Fruit fly (Drosophila melanogaster) whole organism, embryonic: Measurements from ENCODE around the gene GCS2beta.

Experiments used
- Abd-B ChIP-seq: fragments of 200-800 bp; sonication (Bioruptor generic); optimal IDR thresholded peaks from 2 replicates; lab custom pipeline; 2018; ENCODE audit warnings: missing biosample characterization, mild to moderate bottlenecking, missing genetic modification characterization, moderate library complexity
- Bgb ChIP-seq: fragments of 200-800 bp; sonication (Bioruptor generic); IDR thresholded peaks from 2 replicates; pipeline ENCODE4 v1.3.6; 2022; ENCODE audit warnings: missing biosample characterization, missing genetic modification characterization; ENCODE audit not compliant: partially characterized antibody
- CG10654 ChIP-seq: fragments of 200-800 bp; sonication (Bioruptor generic); optimal IDR thresholded peaks from 2 replicates; lab custom pipeline; 2016; ENCODE audit warnings: missing biosample characterization, missing genetic modification characterization
- CG12071 ChIP-seq: fragments of 200-800 bp; sonication (Bioruptor generic); optimal IDR thresholded peaks from 3 replicates; lab custom pipeline; 2018; ENCODE audit warnings: missing biosample characterization, mild to moderate bottlenecking, missing genetic modification characterization
- CG14050 ChIP-seq: fragments of 200-800 bp; sonication (Bioruptor generic); IDR thresholded peaks from 3 replicates; pipeline ENCODE4 v1.3.6; 2022; ENCODE audit warnings: missing biosample characterization, missing genetic modification characterization
- CG15011 ChIP-seq: fragments of 200-800 bp; sonication (Bioruptor generic); optimal IDR thresholded peaks from 3 replicates; lab custom pipeline; 2018; ENCODE audit warnings: missing biosample characterization, mild to moderate bottlenecking, missing genetic modification characterization
- CG15696 ChIP-seq: fragments of 200-800 bp; sonication (Bioruptor generic); optimal IDR thresholded peaks from 2 replicates; lab custom pipeline; 2019; ENCODE audit warnings: missing biosample characterization, mild to moderate bottlenecking, missing genetic modification characterization, moderate library complexity
- CG17802 ChIP-seq: fragments of 200-800 bp; sonication (Bioruptor generic); optimal IDR thresholded peaks from 2 replicates; lab custom pipeline; 2018; ENCODE audit warnings: missing biosample characterization, mild to moderate bottlenecking, missing genetic modification characterization, moderate library complexity
- CG2875 ChIP-seq: fragments of 200-800 bp; sonication (Bioruptor generic); optimal IDR thresholded peaks from 2 replicates; lab custom pipeline; 2017; ENCODE audit warnings: missing biosample characterization, mild to moderate bottlenecking, missing genetic modification characterization, missing genetic modification reagents
- CG30403 ChIP-seq: fragments of 200-800 bp; sonication (Bioruptor generic); optimal IDR thresholded peaks from 3 replicates; lab custom pipeline; 2016; ENCODE audit warnings: missing biosample characterization, missing genetic modification characterization
- CG31224 ChIP-seq: fragments of 200-800 bp; sonication (Bioruptor generic); IDR thresholded peaks from 2 replicates; pipeline ENCODE4 v1.3.6; 2022; ENCODE audit warnings: missing biosample characterization, missing genetic modification characterization
- CG3838 ChIP-seq: fragments of 200-800 bp; sonication (Bioruptor generic); optimal IDR thresholded peaks from 3 replicates; lab custom pipeline; 2016; ENCODE audit warnings: missing biosample characterization, missing genetic modification characterization
- CG4328 ChIP-seq: fragments of 200-800 bp; sonication (Bioruptor generic); optimal IDR thresholded peaks from 3 replicates; lab custom pipeline; 2017; ENCODE audit warnings: missing biosample characterization, missing genetic modification reagents, missing genetic modification characterization
- CG6175 ChIP-seq: fragments of 200-800 bp; sonication (Bioruptor generic); IDR thresholded peaks from 3 replicates; pipeline ENCODE4 v1.3.6; 2022; ENCODE audit warnings: missing biosample characterization, missing genetic modification characterization
- CG7839 ChIP-seq: fragments of 200-800 bp; sonication (Bioruptor generic); optimal IDR thresholded peaks from 3 replicates; lab custom pipeline; 2018; ENCODE audit warnings: missing biosample characterization, mild to moderate bottlenecking, missing genetic modification characterization, moderate library complexity
- CG7963 ChIP-seq: fragments of 200-800 bp; sonication (Bioruptor generic); IDR thresholded peaks from 3 replicates; pipeline ENCODE4 v1.3.6; 2022; ENCODE audit warnings: missing biosample characterization, missing genetic modification characterization; ENCODE audit not compliant: partially characterized antibody
- CG9932 ChIP-seq: fragments of 200-800 bp; sonication (Bioruptor generic); IDR thresholded peaks from 2 replicates; pipeline ENCODE4 v1.3.6; 2022; ENCODE audit warnings: missing biosample characterization, missing genetic modification characterization
- CkIIα-i1 ChIP-seq: fragments of 200-800 bp; sonication (Bioruptor generic); IDR thresholded peaks from 2 replicates; pipeline ENCODE4 v1.3.6; 2022; ENCODE audit warnings: missing biosample characterization, missing genetic modification characterization
- D ChIP-seq, 2 experiments: fragments of 200-800 bp in 1 of 2; fragments of >200 bp in 1 of 2; sonication (Bioruptor generic) in 1 of 2; optimal IDR thresholded peaks; 2 replicates in 1 of 2; 3 replicates in 1 of 2; lab custom pipeline; 2017; ENCODE audit warnings: mild to moderate bottlenecking in 1 of 2, missing biosample characterization in 1 of 2, missing genetic modification characterization in 1 of 2, missing genetic modification reagents in 1 of 2
- H15 ChIP-seq: fragments of 200-800 bp; sonication (Bioruptor generic); IDR thresholded peaks from 3 replicates; pipeline ENCODE4 v1.3.6; 2022; ENCODE audit warnings: missing biosample characterization, missing genetic modification characterization
- Hr3 ChIP-seq: fragments of 200-800 bp; sonication (Bioruptor generic); optimal IDR thresholded peaks from 3 replicates; lab custom pipeline; 2016; ENCODE audit warnings: missing biosample characterization, missing genetic modification characterization
- Hr39 ChIP-seq: fragments of >200 bp; optimal IDR thresholded peaks from 2 replicates; lab custom pipeline; 2017
- Jarid2 ChIP-seq: fragments of 200-800 bp; sonication (Bioruptor generic); optimal IDR thresholded peaks from 3 replicates; lab custom pipeline; 2017; ENCODE audit warnings: mild to moderate bottlenecking, missing biosample characterization, missing genetic modification reagents, missing genetic modification characterization
- Lim3 ChIP-seq: fragments of 200-800 bp; sonication (Bioruptor generic); IDR thresholded peaks from 2 replicates; pipeline ENCODE4 v1.3.6; 2022; ENCODE audit warnings: missing biosample characterization, missing genetic modification characterization
- Mad ChIP-seq: fragments of 200-800 bp; sonication (Bioruptor generic); optimal IDR thresholded peaks from 2 replicates; lab custom pipeline; 2016; ENCODE audit warnings: missing biosample characterization, missing genetic modification characterization
- NFAT ChIP-seq: fragments of 200-800 bp; sonication (Bioruptor generic); IDR thresholded peaks from 2 replicates; pipeline ENCODE4 v1.3.6; 2022; ENCODE audit warnings: missing biosample characterization, missing genetic modification characterization
- Xrp1 ChIP-seq: fragments of 200-800 bp; sonication (Bioruptor generic); IDR thresholded peaks from 2 replicates; pipeline ENCODE4 v1.3.6; 2022; ENCODE audit warnings: missing biosample characterization, missing genetic modification characterization
- al ChIP-seq: fragments of 200-800 bp; sonication (Bioruptor generic); IDR thresholded peaks from 2 replicates; pipeline ENCODE4 v1.3.6; 2022; ENCODE audit warnings: missing biosample characterization, missing genetic modification characterization
- btn ChIP-seq: fragments of 200-800 bp; sonication (Bioruptor generic); optimal IDR thresholded peaks from 2 replicates; lab custom pipeline; 2016; ENCODE audit warnings: missing biosample characterization, missing genetic modification characterization
- caup ChIP-seq: fragments of 200-800 bp; sonication (Bioruptor generic); optimal IDR thresholded peaks from 3 replicates; lab custom pipeline; 2017; ENCODE audit warnings: missing biosample characterization, mild to moderate bottlenecking, missing genetic modification characterization, moderate library complexity; ENCODE audit not compliant: severe bottlenecking
- chif ChIP-seq, 2 experiments: fragments of 200-800 bp; sonication (Bioruptor generic); optimal IDR thresholded peaks; 3 replicates each; lab custom pipeline; 2016; ENCODE audit warnings: missing biosample characterization in 2 of 2, missing genetic modification characterization in 2 of 2
- disco-r ChIP-seq: fragments of 200-800 bp; sonication (Bioruptor generic); optimal IDR thresholded peaks from 2 replicates; lab custom pipeline; 2016; ENCODE audit warnings: missing biosample characterization, missing genetic modification characterization
- gce ChIP-seq: fragments of 200-800 bp; sonication (Bioruptor generic); IDR thresholded peaks from 3 replicates; pipeline ENCODE4 v1.3.6; 2022; ENCODE audit warnings: missing biosample characterization, missing genetic modification characterization
- grau ChIP-seq: fragments of 200-800 bp; optimal IDR thresholded peaks from 3 replicates; lab custom pipeline; 2019; ENCODE audit warnings: missing biosample characterization, mild to moderate bottlenecking, missing genetic modification characterization, moderate library complexity
- gt ChIP-seq: fragments of 200-800 bp; sonication (Bioruptor generic); IDR thresholded peaks from 2 replicates; pipeline ENCODE4 v1.3.6; 2022; ENCODE audit warnings: missing biosample characterization, missing genetic modification characterization
- jigr1 ChIP-seq: fragments of 200-800 bp; sonication (Bioruptor generic); IDR thresholded peaks from 3 replicates; pipeline ENCODE4 v1.3.6; 2022; ENCODE audit warnings: missing biosample characterization, missing genetic modification characterization
- mld ChIP-seq: fragments of 200-800 bp; sonication (Bioruptor generic); IDR thresholded peaks from 3 replicates; pipeline ENCODE4 v1.3.6; 2022; ENCODE audit warnings: missing biosample characterization, missing genetic modification characterization; ENCODE audit not compliant: partially characterized antibody
- nau ChIP-seq: fragments of 200-800 bp; sonication (Bioruptor generic); optimal IDR thresholded peaks from 3 replicates; lab custom pipeline; 2017; ENCODE audit warnings: missing biosample characterization, mild to moderate bottlenecking, missing genetic modification characterization, missing genetic modification reagents
- org-1 ChIP-seq: fragments of 200-800 bp; sonication (Bioruptor generic); optimal IDR thresholded peaks from 2 replicates; lab custom pipeline; 2017; ENCODE audit warnings: missing biosample characterization, missing genetic modification characterization
- pfk ChIP-seq: fragments of 200-800 bp; sonication (Bioruptor generic); optimal IDR thresholded peaks from 2 replicates; lab custom pipeline; 2018; ENCODE audit warnings: missing biosample characterization, mild to moderate bottlenecking, missing genetic modification characterization, moderate library complexity
- pros ChIP-seq: fragments of 200-800 bp; sonication (Bioruptor generic); optimal IDR thresholded peaks from 3 replicates; lab custom pipeline; 2019; ENCODE audit warnings: missing biosample characterization, mild to moderate bottlenecking, missing genetic modification characterization, moderate library complexity
- sc ChIP-seq, 3 experiments: fragments of >200 bp in 2 of 3; fragments of 200-800 bp in 1 of 3; sonication (Bioruptor generic) in 1 of 3; optimal IDR thresholded peaks; 2 replicates in 2 of 3; 3 replicates in 1 of 3; lab custom pipeline; 2017; ENCODE audit warnings: mild to moderate bottlenecking in 1 of 3, missing biosample characterization in 1 of 3, missing genetic modification characterization in 1 of 3, missing genetic modification reagents in 1 of 3
- sr ChIP-seq: fragments of 200-800 bp; sonication (Bioruptor generic); IDR thresholded peaks from 3 replicates; pipeline ENCODE4 v1.3.6; 2022; ENCODE audit warnings: missing biosample characterization, missing genetic modification characterization
- tap ChIP-seq: fragments of 200-800 bp; optimal IDR thresholded peaks from 3 replicates; lab custom pipeline; 2019; ENCODE audit warnings: missing biosample characterization, mild to moderate bottlenecking, missing genetic modification characterization, moderate library complexity

The GCS2beta gene

DNA sequence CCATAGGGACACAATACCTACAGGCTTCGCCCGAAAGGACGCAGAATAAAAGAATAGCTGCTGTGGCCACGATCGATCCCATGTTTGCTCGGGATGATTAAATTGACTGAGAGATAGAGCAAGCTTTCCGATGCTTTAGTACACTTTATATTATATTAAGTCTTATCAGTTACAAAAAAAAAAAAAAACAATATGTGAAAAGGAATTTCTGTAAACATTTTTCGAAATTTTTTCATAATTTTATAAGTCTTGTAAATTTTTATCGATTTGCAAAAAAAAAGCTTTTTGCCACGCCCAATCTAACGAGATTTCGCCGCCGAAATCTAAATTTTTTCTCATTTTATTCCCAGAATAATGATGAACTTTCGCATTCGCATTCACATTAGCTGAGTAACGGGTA is 26.2 kb downstream of the GCS2beta start, which contains the start of gene CG18563:
TSS of gene CG18563 (minus strand) at position 101 of the 400 bp plus-strand sequence.
- TF ChIP-seq btn (GFP tag; lab: Kevin White, UChicago) (no peak), Hr39 (lab: Kevin White, UChicago) (no peak), CG17802 (no peak), Hr3 (no peak), Xrp1 (GFP tag; lab: Robert Waterston, UW) (no peak), CG2875 (no peak), Jarid2 (GFP tag; lab: Kevin White, UChicago) (no peak), pfk (GFP tag; lab: Kevin White, UChicago) (no peak), sr (GFP tag; lab: Robert Waterston, UW) (no peak), jigr1 (no peak), grau (tag; lab: Kevin White, UChicago) (no peak), CG15696 (tag; lab: Kevin White, UChicago) (no peak), Mad (no peak), gce (GFP tag; lab: Robert Waterston, UW) (no peak), CG3838 (no peak), Abd-B (GFP tag; lab: Kevin White, UChicago) (no peak)
- TF ChIP-seq, all 482 proteins: peak for 0

DNA sequence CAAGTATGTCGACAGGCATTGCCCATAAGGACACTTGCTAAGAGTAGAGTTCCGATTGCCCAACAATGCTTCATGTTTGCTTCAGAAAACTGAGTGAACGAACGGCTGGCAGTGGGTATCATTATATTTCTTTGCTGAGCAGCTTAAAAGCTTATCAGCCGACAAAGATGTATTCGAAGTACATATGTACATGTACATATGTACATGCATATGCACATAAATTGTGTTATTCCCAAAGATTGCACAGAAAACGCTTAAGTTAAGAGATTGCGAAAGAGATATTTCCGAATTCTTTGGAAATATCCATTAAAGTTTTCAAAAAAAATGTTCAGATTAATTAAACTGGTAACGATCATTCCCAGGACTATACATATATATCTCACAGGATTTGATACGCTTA is 28.3 kb downstream of the GCS2beta start, which contains the start of gene SPH93:
TSS of gene SPH93 (minus strand) at position 101 of the 400 bp plus-strand sequence.
- TF ChIP-seq org-1 (GFP tag; lab: Kevin White, UChicago) (no peak), mld (GFP tag; lab: Robert Waterston, UW) (no peak), chif (GFP tag; optimal IDR thresholded peaks at IDR 0.05; lab: Kevin White, UChicago) (no peak), CG7963 (GFP tag; lab: Robert Waterston, UW) (no peak), CG6175 (no peak), sc (optimal IDR thresholded peaks at IDR 0.05; lab: Kevin White, UChicago) (no peak), sc (GFP tag; optimal IDR thresholded peaks at IDR 0.05; lab: Kevin White, UChicago) (no peak), gt (GFP tag; lab: Robert Waterston, UW) (no peak), CG10654 (GFP tag; lab: Kevin White, UChicago) (no peak), CG30403 (GFP tag; lab: Kevin White, UChicago) (no peak), CkIIα-i1 (GFP tag; lab: Robert Waterston, UW) (no peak)

DNA sequence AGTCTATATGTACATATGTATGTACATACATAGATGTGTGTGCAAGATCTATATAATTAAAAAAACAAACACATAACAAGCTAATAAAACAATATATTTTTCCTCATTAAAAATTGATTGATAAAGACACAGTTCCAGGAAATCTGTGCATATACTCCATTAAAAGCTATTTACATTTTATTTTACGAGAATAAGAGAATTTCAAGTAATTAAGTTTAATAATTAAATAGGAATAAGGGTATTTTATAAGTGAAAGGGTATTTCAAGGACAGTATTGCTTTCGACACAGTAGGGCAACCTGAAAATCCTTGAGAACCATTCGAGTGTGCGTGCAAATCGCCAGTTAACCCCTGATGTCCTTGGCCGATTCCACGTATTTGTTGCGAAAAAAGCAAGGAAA is 31.5 kb downstream of the GCS2beta start, which contains the start of gene CG5050:
TSS of gene CG5050 (plus strand) at position 301 of the 400 bp plus-strand sequence.
- TF ChIP-seq CG7963 (GFP tag; lab: Robert Waterston, UW) (no peak), H15 (GFP tag; lab: Robert Waterston, UW) (no peak), Lim3 (no peak), NFAT (GFP tag; lab: Robert Waterston, UW) (no peak), CG9932 (no peak), al (GFP tag; lab: Robert Waterston, UW) (no peak), nau (no peak), CG15011 (no peak), tap (tag; lab: Kevin White, UChicago) (no peak), CG12071 (GFP tag; lab: Kevin White, UChicago) (no peak), CG31224 (no peak), disco-r (GFP tag; lab: Kevin White, UChicago) (no peak), CG14050 (GFP tag; lab: Robert Waterston, UW) (no peak), pros (GFP tag; lab: Kevin White, UChicago) (no peak), caup (GFP tag; lab: Kevin White, UChicago) (no peak), sr (GFP tag; lab: Robert Waterston, UW) (no peak), CG4328 (GFP tag; lab: Kevin White, UChicago) (no peak), CG7839 (tag; lab: Kevin White, UChicago) (no peak), D (optimal IDR thresholded peaks at IDR 0.05; lab: Kevin White, UChicago) (no peak), D (GFP tag; optimal IDR thresholded peaks at IDR 0.05; lab: Kevin White, UChicago) (no peak), Bgb (GFP tag; lab: Robert Waterston, UW) (no peak)
- TF ChIP-seq, all 482 proteins: peak for 0
